Fruit fly (Drosophila melanogaster): Measurements from ENCODE around the gene ase.

Gene ase

DNA sequence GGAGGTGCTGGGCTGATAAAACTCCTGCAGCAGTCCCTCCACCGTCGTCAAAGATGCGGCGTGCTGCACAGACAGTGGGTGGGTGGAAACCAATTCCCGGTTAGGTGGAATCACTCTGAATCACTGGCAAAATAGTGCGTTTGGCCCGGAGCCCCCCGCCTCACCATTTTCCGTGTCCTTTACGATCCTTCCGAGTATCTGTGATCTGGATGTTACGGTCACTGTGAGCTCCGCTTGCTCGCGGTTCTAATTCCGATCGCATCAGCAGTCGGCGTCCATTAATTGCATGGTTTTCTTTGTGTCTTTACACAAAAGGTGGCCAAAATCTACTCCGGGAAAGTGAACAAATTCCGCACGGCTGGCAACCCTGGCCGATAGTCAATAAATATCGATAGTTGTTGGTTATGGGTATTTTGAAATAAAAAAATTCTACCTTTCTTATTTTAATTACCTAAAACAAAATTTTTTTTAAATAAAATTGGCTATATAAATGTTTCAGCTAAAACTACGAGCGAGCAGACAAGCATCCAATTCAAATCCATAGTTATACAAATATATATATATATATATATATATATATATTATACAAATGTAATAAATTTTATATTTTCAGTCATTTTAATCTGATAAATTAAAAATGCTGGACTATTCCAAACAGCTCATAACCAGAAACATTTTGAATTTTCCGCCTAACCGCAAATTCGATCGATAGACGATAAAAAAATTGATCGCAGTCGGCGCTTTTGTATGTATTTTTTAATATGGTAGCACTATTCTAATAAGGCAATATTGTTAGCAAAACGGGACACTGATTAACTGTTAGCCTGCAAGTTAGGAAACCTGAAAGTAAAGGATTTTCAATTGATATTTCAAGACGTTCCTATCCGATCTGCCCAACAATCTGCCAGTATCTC, 15.9 kb downstream of the ase start, which contains the start of the genes ebo and CG13373 (continued):
- no peak for TF ChIP-seq CoRest (tag; optimal IDR thresholded peaks at IDR 0.05)
- TF ChIP-seq CG16779 (GFP tag; IDR thresholded peaks at IDR 0.05), result no peak
- TF ChIP-seq Poxn (GFP tag; IDR thresholded peaks at IDR 0.05), result no peak
- peak; percentile 56 for TF ChIP-seq unpg (GFP tag; optimal IDR thresholded peaks at IDR 0.05)
- TF ChIP-seq Camta (GFP tag; optimal IDR thresholded peaks at IDR 0.05), result no peak
- no peak for TF ChIP-seq MTF-1 (GFP tag; optimal IDR thresholded peaks at IDR 0.05; ENCODE audit: borderline replicate concordance)
- TF ChIP-seq CG6254 (GFP tag; optimal IDR thresholded peaks at IDR 0.05), result no peak
- no peak for TF ChIP-seq CG13894 (tag; optimal IDR thresholded peaks at IDR 0.05)
- peak; percentile 49 for TF ChIP-seq CG12391 (tag; optimal IDR thresholded peaks at IDR 0.05)
- TF ChIP-seq CG15073 (GFP tag; optimal IDR thresholded peaks at IDR 0.05), result no peak
- TF ChIP-seq CG17912 (GFP tag; optimal IDR thresholded peaks at IDR 0.05), result no peak
- no peak for TF ChIP-seq cato (GFP tag; optimal IDR thresholded peaks at IDR 0.05; ENCODE audit: borderline replicate concordance)
- no peak for TF ChIP-seq CG12071 (GFP tag; optimal IDR thresholded peaks at IDR 0.05)
- no peak for TF ChIP-seq CG31224 (GFP tag; IDR thresholded peaks at IDR 0.05)
- no peak for TF ChIP-seq CG10321 (GFP tag; IDR thresholded peaks at IDR 0.05)
- no peak for TF ChIP-seq her (GFP tag; optimal IDR thresholded peaks at IDR 0.05)
- TF ChIP-seq CG11723 (GFP tag; optimal IDR thresholded peaks at IDR 0.05), result no peak
- no peak for TF ChIP-seq Spps (tag; optimal IDR thresholded peaks at IDR 0.05)
- TF ChIP-seq CG14050 (GFP tag; IDR thresholded peaks at IDR 0.05), result peak; percentile 15; the same call in 1 of the 3 replicates
- no peak for TF ChIP-seq TFAM (GFP tag; optimal IDR thresholded peaks at IDR 0.05)
- no peak for TF ChIP-seq kni (GFP tag; optimal IDR thresholded peaks at IDR 0.05)
- TF ChIP-seq D (optimal IDR thresholded peaks at IDR 0.05), result no peak
- no peak for TF ChIP-seq D (GFP tag; optimal IDR thresholded peaks at IDR 0.05)
- no peak for TF ChIP-seq Eip74EF (GFP tag; optimal IDR thresholded peaks at IDR 0.05)
- TF ChIP-seq dm (GFP tag; optimal IDR thresholded peaks at IDR 0.05), result no peak
- TF ChIP-seq CG9437 (GFP tag; optimal IDR thresholded peaks at IDR 0.05), result peak; percentile 8
- TF ChIP-seq ftz-f1 (GFP tag; optimal IDR thresholded peaks at IDR 0.05), result no peak
- TF ChIP-seq CG14014 (GFP tag; IDR thresholded peaks at IDR 0.05), result no peak
- no peak for TF ChIP-seq YL-1 (GFP tag; optimal IDR thresholded peaks at IDR 0.05)
- peak; percentile 69 for TF ChIP-seq sens (GFP tag)
- TF ChIP-seq CG17361 (GFP tag; IDR thresholded peaks at IDR 0.05), result no peak; the same call in 2 of the 3 replicates
- no peak for TF ChIP-seq B-H1 (GFP tag; IDR thresholded peaks at IDR 0.05)
- TF ChIP-seq CG10543 (GFP tag; optimal IDR thresholded peaks at IDR 0.05), result no peak
- TF ChIP-seq z (GFP tag; IDR thresholded peaks at IDR 0.05), result no peak
- 0 out of 3 replicates have a peak, but pooled peaks have one; percentile 30 for TF ChIP-seq zfh1 (GFP tag; IDR thresholded peaks at IDR 0.05)
- TF ChIP-seq CG10209 (GFP tag; optimal IDR thresholded peaks at IDR 0.05), result no peak
- peak; percentile 15 for TF ChIP-seq Dek (tag; optimal IDR thresholded peaks at IDR 0.05)
- TF ChIP-seq pan (optimal IDR thresholded peaks at IDR 0.05), result no peak
- TF ChIP-seq pan (GFP tag; optimal IDR thresholded peaks at IDR 0.05 in 1 of 2, IDR thresholded peaks at IDR 0.05 in 1 of 2), result peak in 1 of 2 experiments; percentile 36
- no peak for TF ChIP-seq Pdp1 (GFP tag; optimal IDR thresholded peaks at IDR 0.05)
- TF ChIP-seq CG18619 (GFP tag; optimal IDR thresholded peaks at IDR 0.05), result no peak
- TF ChIP-seq unc-4 (GFP tag; IDR thresholded peaks at IDR 0.05; ENCODE audit: partially characterized antibody), result peak; percentile 63
- no peak for TF ChIP-seq CG18476 (GFP tag; optimal IDR thresholded peaks at IDR 0.05)
- no peak for TF ChIP-seq NK7.1 (GFP tag; optimal IDR thresholded peaks at IDR 0.05)
- TF ChIP-seq Xrp1 (GFP tag; IDR thresholded peaks at IDR 0.05), result peak; percentile 30; the same call in 1 of the 2 replicates
- no peak for TF ChIP-seq CG42726 (GFP tag; IDR thresholded peaks at IDR 0.05; ENCODE audit: partially characterized antibody)
- 0 out of 2 replicates have a peak, but pooled peaks have one; percentile 25 for TF ChIP-seq E2f1 (GFP tag; IDR thresholded peaks at IDR 0.05)
- no peak for TF ChIP-seq CG31441 (GFP tag; IDR thresholded peaks at IDR 0.05)
- TF ChIP-seq CG3281 (GFP tag; optimal IDR thresholded peaks at IDR 0.05), result no peak

All from whole organism, embryonic.